Fruit fly (Drosophila melanogaster): ENCODE measurements around the gene Hap40.

dm6 chrX:15738890-15739550 lies 35.1 kb downstream of the Hap40 start, which contains the start of the genes CG11679 and CG8206:
- peak; percentile 1 for TF ChIP-seq EcR (GFP tag; optimal IDR thresholded peaks at IDR 0.05)
- no peak for TF ChIP-seq CG17806 (tag; optimal IDR thresholded peaks at IDR 0.05)
- TF ChIP-seq CG8159 (tag; optimal IDR thresholded peaks at IDR 0.05): peak; percentile 47

All from whole organism, pupa.